Fruit fly (Drosophila melanogaster): ENCODE measurements around the gene CG7352.

dm6 chr3R:8316344-8317105, 30.9 kb upstream of the CG7352 start, which contains the start of gene Coq2:
- TF ChIP-seq Snoo (tag; optimal IDR thresholded peaks at IDR 0.05): no peak
- TF ChIP-seq Pif1A (GFP tag; optimal IDR thresholded peaks at IDR 0.05): no peak
- no peak for TF ChIP-seq CG17806 (tag; optimal IDR thresholded peaks at IDR 0.05)
- no peak for TF ChIP-seq rn (GFP tag; IDR thresholded peaks at IDR 0.05)
- TF ChIP-seq gl (tag; optimal IDR thresholded peaks at IDR 0.05): no peak
- TF ChIP-seq CG32121 (GFP tag; IDR thresholded peaks at IDR 0.05): no peak
- no peak for TF ChIP-seq CG12605 (GFP tag; IDR thresholded peaks at IDR 0.05)
